Fruit fly (Drosophila melanogaster): ENCODE results near the gene Phf7.

DNA sequence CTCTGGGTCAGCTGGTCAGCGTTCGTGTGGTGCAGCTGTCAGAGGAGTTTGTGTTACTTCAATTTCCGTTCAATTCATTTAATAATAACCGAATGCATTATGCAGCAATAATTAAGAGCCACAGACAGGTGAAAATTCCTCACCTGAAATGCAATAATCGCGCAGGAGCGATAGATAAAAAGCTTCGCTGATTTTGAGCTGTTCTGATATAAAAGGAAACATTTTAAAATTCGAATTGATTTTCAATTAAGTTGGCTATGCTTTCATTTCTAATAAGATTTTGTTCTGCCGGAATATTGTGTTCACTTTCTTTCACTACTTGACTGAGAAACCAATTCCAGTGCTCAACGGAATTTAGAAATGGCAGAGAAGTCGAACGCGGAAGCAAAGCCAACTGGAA lies 26.1 kb downstream of the Phf7 start, which contains the start of gene CG42583:
- TF ChIP-seq Hr96 (GFP tag; optimal IDR thresholded peaks at IDR 0.05) (no peak), Mnt (GFP tag; optimal IDR thresholded peaks at IDR 0.05) (no peak), bab1 (GFP tag; optimal IDR thresholded peaks at IDR 0.05) (no peak), pad (GFP tag; optimal IDR thresholded peaks at IDR 0.05) (no peak), CG11617 (GFP tag; optimal IDR thresholded peaks at IDR 0.05) (no peak), Clk (GFP tag; optimal IDR thresholded peaks at IDR 0.05) (no peak), CG5204 (GFP tag; optimal IDR thresholded peaks at IDR 0.05) (no peak), ovo (GFP tag; optimal IDR thresholded peaks at IDR 0.05) (no peak)
